Worm (Caenorhabditis elegans): ENCODE measurements around the gene F22H10.11.

DNA sequence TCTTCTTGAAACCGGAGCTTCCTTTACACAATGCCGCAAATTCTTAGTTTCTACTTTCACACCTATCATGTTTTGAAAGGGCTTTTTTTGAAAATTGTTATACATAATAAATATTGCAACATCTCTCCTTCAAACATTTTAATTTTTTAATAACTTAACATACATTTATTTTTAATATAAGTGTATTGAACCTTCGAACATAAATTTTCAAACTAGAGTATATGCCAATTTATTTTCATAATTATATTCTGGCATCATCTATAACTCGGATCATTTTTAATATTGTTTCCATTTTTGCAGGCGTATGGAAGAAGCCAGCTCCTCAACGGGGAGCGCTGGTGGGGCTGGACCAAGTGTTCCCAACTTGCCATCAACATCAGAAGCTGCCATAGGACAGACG lies 41.4 kb upstream of the F22H10.11 start, which contains the start of gene hda-4:
- TF ChIP-seq fkh-10 (GFP tag; optimal IDR thresholded peaks at IDR 0.05) (no peak), snpc-4 (tag; optimal IDR thresholded peaks at IDR 0.05) (no peak), ceh-16 (tag; optimal IDR thresholded peaks at IDR 0.05) (no peak), ztf-4 (tag; optimal IDR thresholded peaks at IDR 0.05) (no peak), nhr-237 (tag; optimal IDR thresholded peaks at IDR 0.05) (no peak), lin-39 (tag; optimal IDR thresholded peaks at IDR 0.05) (no peak), unc-39 (tag; optimal IDR thresholded peaks at IDR 0.05) (no peak), sea-2 (GFP tag; optimal IDR thresholded peaks at IDR 0.05) (no peak), nhr-23 (tag; optimal IDR thresholded peaks at IDR 0.05) (no peak), eor-1 (tag; optimal IDR thresholded peaks at IDR 0.05) (no peak), nhr-25 (tag; optimal IDR thresholded peaks at IDR 0.05) (no peak)

Measured in whole organism, L3 larva.